Fruit fly (Drosophila melanogaster) whole organism, embryonic: ENCODE results near the gene Arl4.

ENCODE experiments used
- B-H2 ChIP-seq: fragments of 200-800 bp; sonication (Bioruptor generic); optimal IDR thresholded peaks from 2 replicates; lab custom pipeline; 2018; ENCODE audit warnings: missing biosample characterization, mild to moderate bottlenecking, missing genetic modification characterization
- CG10147 ChIP-seq: fragments of 200-800 bp; sonication (Bioruptor generic); optimal IDR thresholded peaks from 2 replicates; lab custom pipeline; 2019; ENCODE audit warnings: missing biosample characterization, mild to moderate bottlenecking, missing genetic modification characterization, moderate library complexity
- CG1024 ChIP-seq: fragments of 200-800 bp; sonication (Bioruptor generic); IDR thresholded peaks from 2 replicates; pipeline ENCODE4 v1.3.6; 2022; ENCODE audit warnings: missing biosample characterization, missing genetic modification characterization
- CG11723 ChIP-seq: fragments of 200-800 bp; sonication (Bioruptor generic); optimal IDR thresholded peaks from 2 replicates; lab custom pipeline; 2017; ENCODE audit warnings: missing biosample characterization, mild to moderate bottlenecking, missing genetic modification characterization
- CG12769 ChIP-seq: fragments of 200-800 bp; sonication (Bioruptor generic); optimal IDR thresholded peaks from 2 replicates; lab custom pipeline; 2019; ENCODE audit warnings: missing biosample characterization, mild to moderate bottlenecking, missing genetic modification characterization, moderate library complexity
- CG13287 ChIP-seq: fragments of 200-800 bp; sonication (Bioruptor generic); IDR thresholded peaks from 2 replicates; pipeline ENCODE4 v1.3.6; 2022; ENCODE audit warnings: missing biosample characterization, missing genetic modification characterization; ENCODE audit not compliant: partially characterized antibody
- CG13894 ChIP-seq: fragments of 200-800 bp; sonication (Bioruptor generic); optimal IDR thresholded peaks from 3 replicates; lab custom pipeline; 2018; ENCODE audit warnings: missing biosample characterization, mild to moderate bottlenecking, missing genetic modification characterization, moderate library complexity
- CG14014 ChIP-seq: fragments of 200-800 bp; sonication (Bioruptor generic); IDR thresholded peaks from 2 replicates; pipeline ENCODE4 v1.3.6; 2022; ENCODE audit warnings: missing biosample characterization, missing genetic modification characterization
- CG14710 ChIP-seq: fragments of 200-800 bp; sonication (Bioruptor generic); optimal IDR thresholded peaks from 3 replicates; lab custom pipeline; 2019; ENCODE audit warnings: missing biosample characterization, mild to moderate bottlenecking, missing genetic modification characterization, moderate library complexity
- CG1603 ChIP-seq: fragments of 200-800 bp; sonication (Bioruptor generic); optimal IDR thresholded peaks from 2 replicates; lab custom pipeline; 2019; ENCODE audit warnings: missing biosample characterization, mild to moderate bottlenecking, missing genetic modification characterization, moderate library complexity
- CG17186 ChIP-seq: fragments of 200-800 bp; sonication (Bioruptor generic); optimal IDR thresholded peaks from 3 replicates; lab custom pipeline; 2017; ENCODE audit warnings: missing biosample characterization, missing genetic modification reagents, missing genetic modification characterization
- CG2712 ChIP-seq: fragments of 200-800 bp; optimal IDR thresholded peaks from 3 replicates; lab custom pipeline; 2019; ENCODE audit warnings: missing biosample characterization, mild to moderate bottlenecking, missing genetic modification characterization, moderate library complexity
- CG30403 ChIP-seq: fragments of 200-800 bp; sonication (Bioruptor generic); optimal IDR thresholded peaks from 3 replicates; lab custom pipeline; 2016; ENCODE audit warnings: missing biosample characterization, missing genetic modification characterization
- CG3995 ChIP-seq: fragments of 200-800 bp; sonication (Bioruptor generic); optimal IDR thresholded peaks from 3 replicates; lab custom pipeline; 2016; ENCODE audit warnings: missing biosample characterization, missing genetic modification characterization
- CG7357 ChIP-seq: fragments of 200-800 bp; sonication (Bioruptor generic); IDR thresholded peaks from 3 replicates; pipeline ENCODE4 v1.3.6; 2022; ENCODE audit warnings: missing biosample characterization, missing genetic modification characterization
- CG7987 ChIP-seq: fragments of 200-800 bp; sonication (Bioruptor generic); optimal IDR thresholded peaks from 2 replicates; lab custom pipeline; 2018; ENCODE audit warnings: missing biosample characterization, mild to moderate bottlenecking, missing genetic modification characterization, moderate library complexity
- Ets97D ChIP-seq: fragments of 200-800 bp; sonication (Bioruptor generic); optimal IDR thresholded peaks from 3 replicates; lab custom pipeline; 2016; ENCODE audit warnings: missing biosample characterization, missing genetic modification characterization
- Fer2 ChIP-seq: fragments of 200-800 bp; sonication (Bioruptor generic); optimal IDR thresholded peaks from 2 replicates; lab custom pipeline; 2018; ENCODE audit warnings: missing biosample characterization, mild to moderate bottlenecking, missing genetic modification characterization, moderate library complexity
- Fer3 ChIP-seq: fragments of 200-800 bp; sonication (Bioruptor generic); optimal IDR thresholded peaks from 2 replicates; lab custom pipeline; 2018; ENCODE audit warnings: missing biosample characterization, mild to moderate bottlenecking, missing genetic modification characterization, moderate library complexity
- HLH3B ChIP-seq: fragments of 200-800 bp; sonication (Bioruptor generic); IDR thresholded peaks from 2 replicates; pipeline ENCODE4 v1.3.6; 2022; ENCODE audit warnings: missing biosample characterization, missing genetic modification characterization
- HmgZ ChIP-seq: fragments of 200-800 bp; sonication (Bioruptor generic); optimal IDR thresholded peaks from 2 replicates; lab custom pipeline; 2018; ENCODE audit warnings: missing biosample characterization, mild to moderate bottlenecking, missing genetic modification characterization
- Hr78 ChIP-seq, 2 experiments: fragments of 200-800 bp in 1 of 2; fragments of >200 bp in 1 of 2; sonication (Bioruptor generic) in 1 of 2; optimal IDR thresholded peaks; 2 replicates each; lab custom pipeline; 2017 to 2019; ENCODE audit warnings: missing biosample characterization in 2 of 2, missing genetic modification characterization in 2 of 2, mild to moderate bottlenecking in 1 of 2, moderate library complexity in 1 of 2
- Lhr ChIP-seq: fragments of 200-800 bp; sonication (Bioruptor generic); optimal IDR thresholded peaks from 3 replicates; lab custom pipeline; 2017; ENCODE audit warnings: mild to moderate bottlenecking, missing biosample characterization, missing genetic modification reagents, missing genetic modification characterization
- Sry-β ChIP-seq: fragments of 200-800 bp; sonication (Bioruptor generic); optimal IDR thresholded peaks from 2 replicates; lab custom pipeline; 2018; ENCODE audit warnings: missing biosample characterization, mild to moderate bottlenecking, missing genetic modification characterization, moderate library complexity
- Sry-δ ChIP-seq: fragments of 200-800 bp; sonication (Bioruptor generic); optimal IDR thresholded peaks from 2 replicates; lab custom pipeline; 2016; ENCODE audit warnings: missing biosample characterization, missing genetic modification characterization
- Stat92E ChIP-seq, 3 experiments: fragments of >200 bp in 2 of 3; fragments of 200-800 bp in 1 of 3; sonication (Bioruptor generic) in 1 of 3; optimal IDR thresholded peaks; 2 replicates each; lab custom pipeline; 2017 to 2019; ENCODE audit warnings: missing biosample characterization in 3 of 3, missing genetic modification characterization in 3 of 3, mild to moderate bottlenecking in 1 of 3, moderate library complexity in 1 of 3
- Xbp1 ChIP-seq: fragments of 200-800 bp; sonication (Bioruptor generic); optimal IDR thresholded peaks from 3 replicates; lab custom pipeline; 2016; ENCODE audit warnings: missing biosample characterization, mild to moderate bottlenecking, missing genetic modification characterization
- dmrt99B ChIP-seq: fragments of 200-800 bp; sonication (Bioruptor generic); optimal IDR thresholded peaks from 2 replicates; lab custom pipeline; 2018; ENCODE audit warnings: missing biosample characterization, mild to moderate bottlenecking, missing genetic modification characterization, moderate library complexity
- fu2 ChIP-seq: fragments of 200-800 bp; sonication (Bioruptor generic); optimal IDR thresholded peaks from 2 replicates; lab custom pipeline; 2016; ENCODE audit warnings: missing biosample characterization, missing genetic modification characterization
- gcm ChIP-seq: fragments of 200-800 bp; sonication (Bioruptor generic); optimal IDR thresholded peaks from 2 replicates; lab custom pipeline; 2019; ENCODE audit warnings: missing biosample characterization, mild to moderate bottlenecking, missing genetic modification characterization, moderate library complexity
- gfzf ChIP-seq: fragments of 200-800 bp; sonication (Bioruptor generic); optimal IDR thresholded peaks from 2 replicates; lab custom pipeline; 2016; ENCODE audit warnings: missing biosample characterization, mild to moderate bottlenecking, missing genetic modification characterization, moderate library complexity
- kni ChIP-seq: fragments of 200-800 bp; sonication (Bioruptor generic); optimal IDR thresholded peaks from 3 replicates; lab custom pipeline; 2017; ENCODE audit warnings: mild to moderate bottlenecking, missing biosample characterization, missing genetic modification reagents, missing genetic modification characterization
- lola ChIP-seq, 3 experiments: fragments of >200 bp in 2 of 3; fragments of 200-800 bp in 1 of 3; sonication (Bioruptor generic) in 1 of 3; optimal IDR thresholded peaks; 2 replicates each; lab custom pipeline; 2017 to 2019; ENCODE audit warnings: missing biosample characterization in 3 of 3, missing genetic modification characterization in 3 of 3, mild to moderate bottlenecking in 1 of 3, moderate library complexity in 1 of 3
- nom ChIP-seq: fragments of 200-800 bp; sonication (Bioruptor generic); optimal IDR thresholded peaks from 2 replicates; lab custom pipeline; 2017; ENCODE audit warnings: missing biosample characterization, missing genetic modification characterization, mild to moderate bottlenecking, moderate library complexity, missing genetic modification reagents
- onecut ChIP-seq: fragments of 200-800 bp; sonication (Bioruptor generic); IDR thresholded peaks from 2 replicates; pipeline ENCODE4 v1.3.6; 2022; ENCODE audit warnings: missing biosample characterization, missing genetic modification characterization
- pfk ChIP-seq: fragments of 200-800 bp; sonication (Bioruptor generic); optimal IDR thresholded peaks from 2 replicates; lab custom pipeline; 2018; ENCODE audit warnings: missing biosample characterization, mild to moderate bottlenecking, missing genetic modification characterization, moderate library complexity
- pzg ChIP-seq: fragments of 200-800 bp; sonication (Bioruptor generic); optimal IDR thresholded peaks from 3 replicates; lab custom pipeline; 2018; ENCODE audit warnings: missing biosample characterization, mild to moderate bottlenecking, missing genetic modification characterization, moderate library complexity
- row ChIP-seq: fragments of 200-800 bp; sonication (Bioruptor generic); IDR thresholded peaks from 3 replicates; pipeline ENCODE4 v1.3.6; 2022; ENCODE audit warnings: missing biosample characterization, missing genetic modification characterization
- salm ChIP-seq: fragments of 200-800 bp; sonication (Bioruptor generic); optimal IDR thresholded peaks from 2 replicates; lab custom pipeline; 2018; ENCODE audit warnings: missing biosample characterization, mild to moderate bottlenecking, missing genetic modification characterization
- sens ChIP-seq: fragments of 200-800 bp; sonication (Bioruptor generic); peaks from one replicate; lab custom pipeline; 2016; ENCODE audit warnings: missing biosample characterization, missing genetic modification characterization
- sens-2 ChIP-seq: fragments of 200-800 bp; sonication (Bioruptor generic); IDR thresholded peaks from 2 replicates; pipeline ENCODE4 v1.3.6; 2022; ENCODE audit warnings: missing biosample characterization, missing genetic modification characterization
- sisA ChIP-seq: fragments of 200-800 bp; sonication (Bioruptor generic); IDR thresholded peaks from 2 replicates; pipeline ENCODE4 v1.3.6; 2022; ENCODE audit warnings: missing biosample characterization, missing genetic modification characterization
- sqz ChIP-seq: fragments of 200-800 bp; sonication (Bioruptor generic); optimal IDR thresholded peaks from 3 replicates; lab custom pipeline; 2018; ENCODE audit warnings: missing biosample characterization, mild to moderate bottlenecking, missing genetic modification characterization
- ssp ChIP-seq: fragments of 200-800 bp; sonication (Bioruptor generic); IDR thresholded peaks from 2 replicates; pipeline ENCODE4 v1.3.6; 2022; ENCODE audit warnings: missing biosample characterization, missing genetic modification characterization
- stc ChIP-seq: fragments of 200-800 bp; sonication (Bioruptor generic); IDR thresholded peaks from 2 replicates; pipeline ENCODE4 v1.3.6; 2022; ENCODE audit warnings: missing biosample characterization, missing genetic modification characterization
- wek ChIP-seq: fragments of 200-800 bp; sonication (Bioruptor generic); optimal IDR thresholded peaks from 3 replicates; lab custom pipeline; 2018; ENCODE audit warnings: missing biosample characterization, mild to moderate bottlenecking, missing genetic modification characterization, moderate library complexity
- zfh2 ChIP-seq: fragments of 200-800 bp; sonication (Bioruptor generic); optimal IDR thresholded peaks from 2 replicates; lab custom pipeline; 2016; ENCODE audit warnings: missing biosample characterization, missing genetic modification characterization

The Arl4 gene

dm6 chr4:179062-179919 is at the start of gene Arl4:
Arl4 (minus strand) TSS chr4:179389.
- TF ChIP-seq gfzf (GFP tag; lab: Kevin White, UChicago) (peak; percentile 28), stc (GFP tag; lab: Robert Waterston, UW) (no peak), CG12769 (tag; lab: Kevin White, UChicago) (peak; percentile 33), CG13287 (GFP tag; lab: Robert Waterston, UW) (peak; percentile 38; the same call in 1 of the 2 replicates), sqz (GFP tag; lab: Kevin White, UChicago) (no peak), fu2 (GFP tag; lab: Kevin White, UChicago) (peak; percentile 36), CG10147 (GFP tag; lab: Kevin White, UChicago) (no peak), sens (peak; percentile 14), Fer2 (tag; lab: Kevin White, UChicago) (peak; percentile 8), HLH3B (GFP tag; lab: Robert Waterston, UW) (0 out of 2 replicates have a peak, but pooled peaks have one; percentile 12), gcm (GFP tag; lab: Kevin White, UChicago) (no peak), ssp (GFP tag; lab: Robert Waterston, UW) (peak; percentile 99), salm (tag; lab: Kevin White, UChicago) (no peak), CG11723 (GFP tag; lab: Kevin White, UChicago) (peak; percentile 98), nom (GFP tag; lab: Kevin White, UChicago) (peak; percentile 20), onecut (GFP tag; lab: Robert Waterston, UW) (0 out of 2 replicates have a peak, but pooled peaks have one; percentile 6), CG2712 (peak; percentile 3), CG7987 (GFP tag; lab: Kevin White, UChicago) (no peak), Lhr (GFP tag; lab: Kevin White, UChicago) (peak; percentile 69), HmgZ (tag; lab: Kevin White, UChicago) (peak; percentile 60), Sry-β (peak; percentile 47), CG7357 (GFP tag; lab: Robert Waterston, UW) (peak; percentile 98), Ets97D (GFP tag; lab: Kevin White, UChicago) (peak; percentile 63), B-H2 (GFP tag; lab: Kevin White, UChicago) (peak; percentile 25), row (GFP tag; lab: Robert Waterston, UW) (peak; percentile 86), wek (GFP tag; lab: Kevin White, UChicago) (peak; percentile 30), sens-2 (GFP tag; lab: Robert Waterston, UW) (no peak), CG14710 (tag; lab: Kevin White, UChicago) (peak; percentile 56), CG13894 (tag; lab: Kevin White, UChicago) (peak; percentile 72), kni (GFP tag; lab: Kevin White, UChicago) (peak; percentile 57), pfk (GFP tag; lab: Kevin White, UChicago) (peak; percentile 87), Fer3 (tag; lab: Kevin White, UChicago) (peak; percentile 22), Sry-δ (peak; percentile 65), CG14014 (GFP tag; lab: Robert Waterston, UW) (0 out of 2 replicates have a peak, but pooled peaks have one; percentile 19), pzg (GFP tag; lab: Kevin White, UChicago) (peak; percentile 87), Hr78 (GFP tag; optimal IDR thresholded peaks at IDR 0.05; lab: Kevin White, UChicago) (peak in 1 of 2 experiments; percentile 15), zfh2 (peak; percentile 16), CG1603 (tag; lab: Kevin White, UChicago) (peak; percentile 99), CG1024 (peak; percentile 99), lola (GFP tag; optimal IDR thresholded peaks at IDR 0.05; lab: Kevin White, UChicago) (peak in 1 of 3 experiments; percentile 89), CG30403 (GFP tag; lab: Kevin White, UChicago) (peak; percentile 5), CG3995 (GFP tag; lab: Kevin White, UChicago) (peak; percentile 43), Stat92E (GFP tag; optimal IDR thresholded peaks at IDR 0.05; lab: Kevin White, UChicago) (peak in 1 of 3 experiments; percentile 20), Xbp1 (GFP tag; lab: Kevin White, UChicago) (peak; percentile 34), sisA (no peak), dmrt99B (tag; lab: Kevin White, UChicago) (no peak), CG17186 (GFP tag; lab: Kevin White, UChicago) (peak; percentile 13)
